Fruit fly (Drosophila melanogaster) whole organism, embryonic: ENCODE data around the gene Hel25E.

ENCODE experiments used
- Adf1 ChIP-seq: fragments of 200-800 bp; sonication (Bioruptor generic); IDR thresholded peaks from 2 replicates; pipeline ENCODE4 v1.3.6; 2022; ENCODE audit warnings: missing biosample characterization, missing genetic modification characterization
- CG11504 ChIP-seq: fragments of 200-800 bp; sonication (Bioruptor generic); optimal IDR thresholded peaks from 3 replicates; lab custom pipeline; 2019; ENCODE audit warnings: missing biosample characterization, mild to moderate bottlenecking, missing genetic modification characterization, moderate library complexity
- CG12104 ChIP-seq: fragments of 200-800 bp; sonication (Bioruptor generic); optimal IDR thresholded peaks from 3 replicates; lab custom pipeline; 2016; ENCODE audit warnings: missing biosample characterization, missing genetic modification characterization
- CG1233 ChIP-seq: fragments of 200-800 bp; sonication (Bioruptor generic); optimal IDR thresholded peaks from 4 replicates; lab custom pipeline; 2018; ENCODE audit warnings: missing biosample characterization, mild to moderate bottlenecking, missing genetic modification characterization
- CG17361 ChIP-seq: fragments of 200-800 bp; sonication (Bioruptor generic); IDR thresholded peaks from 3 replicates; pipeline ENCODE4 v1.3.6; 2022; ENCODE audit warnings: missing biosample characterization, missing genetic modification characterization
- CG18262 ChIP-seq: fragments of 200-800 bp; optimal IDR thresholded peaks from 3 replicates; lab custom pipeline; 2019; ENCODE audit warnings: missing biosample characterization, mild to moderate bottlenecking, missing genetic modification characterization, moderate library complexity
- CG2712 ChIP-seq: fragments of 200-800 bp; optimal IDR thresholded peaks from 3 replicates; lab custom pipeline; 2019; ENCODE audit warnings: missing biosample characterization, mild to moderate bottlenecking, missing genetic modification characterization, moderate library complexity
- CG31441 ChIP-seq: fragments of 200-800 bp; sonication (Bioruptor generic); IDR thresholded peaks from 2 replicates; pipeline ENCODE4 v1.3.6; 2022; ENCODE audit warnings: missing biosample characterization, missing genetic modification characterization
- CG4424 ChIP-seq: fragments of 200-800 bp; sonication (Bioruptor generic); optimal IDR thresholded peaks from 3 replicates; lab custom pipeline; 2016; ENCODE audit warnings: missing biosample characterization, missing genetic modification characterization
- CG7372 ChIP-seq: fragments of 200-800 bp; sonication (Bioruptor generic); IDR thresholded peaks from 2 replicates; pipeline ENCODE4 v1.3.6; 2022; ENCODE audit warnings: missing biosample characterization, missing genetic modification characterization
- Camta ChIP-seq: fragments of 200-800 bp; sonication (Bioruptor generic); optimal IDR thresholded peaks from 2 replicates; lab custom pipeline; 2016; ENCODE audit warnings: missing biosample characterization, missing genetic modification characterization
- CoRest ChIP-seq: fragments of 200-800 bp; sonication (Bioruptor generic); optimal IDR thresholded peaks from 3 replicates; lab custom pipeline; 2018; ENCODE audit warnings: missing biosample characterization, mild to moderate bottlenecking, missing genetic modification characterization, moderate library complexity
- Drgx ChIP-seq: fragments of 200-800 bp; sonication (Bioruptor generic); IDR thresholded peaks from 2 replicates; pipeline ENCODE4 v1.3.6; 2022; ENCODE audit warnings: missing biosample characterization, missing genetic modification characterization
- Ets65A ChIP-seq: fragments of 200-800 bp; sonication (Bioruptor generic); peaks from one replicate; lab custom pipeline; 2016; ENCODE audit warnings: missing biosample characterization, missing genetic modification characterization
- MBD-R2 ChIP-seq: fragments of 200-800 bp; sonication (Bioruptor generic); IDR thresholded peaks from 2 replicates; pipeline ENCODE4 v1.3.6; 2022; ENCODE audit warnings: missing biosample characterization, missing genetic modification characterization
- Meics ChIP-seq: fragments of 200-800 bp; sonication (Bioruptor generic); optimal IDR thresholded peaks from 2 replicates; lab custom pipeline; 2017; ENCODE audit warnings: missing biosample characterization, mild to moderate bottlenecking, missing genetic modification characterization
- Oli ChIP-seq: fragments of 200-800 bp; sonication (Bioruptor generic); optimal IDR thresholded peaks from 2 replicates; lab custom pipeline; 2018; ENCODE audit warnings: missing biosample characterization, mild to moderate bottlenecking, missing genetic modification characterization, moderate library complexity
- PHDP ChIP-seq: fragments of 200-800 bp; sonication (Bioruptor generic); optimal IDR thresholded peaks from 3 replicates; lab custom pipeline; 2018; ENCODE audit warnings: missing biosample characterization, mild to moderate bottlenecking, missing genetic modification characterization, moderate library complexity
- Ptx1 ChIP-seq: fragments of 200-800 bp; sonication (Bioruptor generic); IDR thresholded peaks from 2 replicates; pipeline ENCODE4 v1.3.6; 2022; ENCODE audit warnings: missing biosample characterization, missing genetic modification characterization
- Sox102F ChIP-seq: fragments of 200-800 bp; sonication (Bioruptor generic); optimal IDR thresholded peaks from 2 replicates; lab custom pipeline; 2018; ENCODE audit warnings: missing biosample characterization, mild to moderate bottlenecking, missing genetic modification characterization, moderate library complexity
- Ssrp ChIP-seq: fragments of 200-800 bp; sonication (Bioruptor generic); optimal IDR thresholded peaks from 2 replicates; lab custom pipeline; 2018; ENCODE audit warnings: missing biosample characterization, mild to moderate bottlenecking, missing genetic modification characterization, moderate library complexity
- Xrp1 ChIP-seq: fragments of 200-800 bp; sonication (Bioruptor generic); IDR thresholded peaks from 2 replicates; pipeline ENCODE4 v1.3.6; 2022; ENCODE audit warnings: missing biosample characterization, missing genetic modification characterization
- amos ChIP-seq: fragments of 200-800 bp; sonication (Bioruptor generic); IDR thresholded peaks from 2 replicates; pipeline ENCODE4 v1.3.6; 2022; ENCODE audit warnings: missing biosample characterization, missing genetic modification characterization; ENCODE audit not compliant: partially characterized antibody
- ara ChIP-seq: fragments of 200-800 bp; sonication (Bioruptor generic); IDR thresholded peaks from 2 replicates; pipeline ENCODE4 v1.3.6; 2022; ENCODE audit warnings: missing biosample characterization, missing genetic modification characterization
- bsh ChIP-seq, 2 experiments: fragments of 200-800 bp; sonication (Bioruptor generic); optimal IDR thresholded peaks; 2 replicates each; lab custom pipeline; 2017 to 2018; ENCODE audit warnings: mild to moderate bottlenecking in 2 of 2, missing biosample characterization in 2 of 2, missing genetic modification characterization in 2 of 2, moderate library complexity in 1 of 2
- chm ChIP-seq: fragments of 200-800 bp; sonication (Bioruptor generic); IDR thresholded peaks from 2 replicates; pipeline ENCODE4 v1.3.6; 2022; ENCODE audit warnings: missing biosample characterization, missing genetic modification characterization
- dmrt11E ChIP-seq: fragments of 200-800 bp; sonication (Bioruptor generic); optimal IDR thresholded peaks from 3 replicates; lab custom pipeline; 2018; ENCODE audit warnings: missing biosample characterization, mild to moderate bottlenecking, missing genetic modification characterization, moderate library complexity
- dmrt99B ChIP-seq: fragments of 200-800 bp; sonication (Bioruptor generic); optimal IDR thresholded peaks from 2 replicates; lab custom pipeline; 2018; ENCODE audit warnings: missing biosample characterization, mild to moderate bottlenecking, missing genetic modification characterization, moderate library complexity
- eve ChIP-seq, 2 experiments: fragments of >200 bp; optimal IDR thresholded peaks; 2 replicates each; lab custom pipeline; 2017; ENCODE audit warnings: missing biosample characterization in 2 of 2, missing genetic modification characterization in 2 of 2
- gro ChIP-seq: fragments of 200-800 bp; sonication (Bioruptor generic); optimal IDR thresholded peaks from 2 replicates; lab custom pipeline; 2016; ENCODE audit warnings: missing biosample characterization, missing genetic modification characterization
- gsb-n ChIP-seq: fragments of 200-800 bp; sonication (Bioruptor generic); optimal IDR thresholded peaks from 3 replicates; lab custom pipeline; 2018; ENCODE audit warnings: missing biosample characterization, mild to moderate bottlenecking, missing genetic modification characterization
- nmo ChIP-seq: fragments of 200-800 bp; sonication (Bioruptor generic); optimal IDR thresholded peaks from 2 replicates; lab custom pipeline; 2018; ENCODE audit warnings: missing biosample characterization, mild to moderate bottlenecking, missing genetic modification characterization, moderate library complexity
- nom ChIP-seq: fragments of 200-800 bp; sonication (Bioruptor generic); optimal IDR thresholded peaks from 2 replicates; lab custom pipeline; 2017; ENCODE audit warnings: missing biosample characterization, missing genetic modification characterization, mild to moderate bottlenecking, moderate library complexity, missing genetic modification reagents
- odd ChIP-seq: fragments of 200-800 bp; sonication (Bioruptor generic); optimal IDR thresholded peaks from 2 replicates; lab custom pipeline; 2017; ENCODE audit warnings: missing biosample characterization, mild to moderate bottlenecking, missing genetic modification characterization
- phol ChIP-seq: fragments of 200-800 bp; sonication (Bioruptor generic); optimal IDR thresholded peaks from 3 replicates; lab custom pipeline; 2018; ENCODE audit warnings: missing biosample characterization, mild to moderate bottlenecking, missing genetic modification characterization, moderate library complexity
- prd ChIP-seq, 3 experiments: fragments of >200 bp in 2 of 3; fragments of 200-800 bp in 1 of 3; sonication (Bioruptor generic) in 1 of 3; optimal IDR thresholded peaks in 2 of 3; IDR thresholded peaks in 1 of 3; 2 replicates in 2 of 3; 3 replicates in 1 of 3; pipeline versions ENCODE4 v1.3.6 to Lab custom; 2017 to 2022; ENCODE audit warnings: missing biosample characterization in 1 of 3, missing genetic modification characterization in 1 of 3
- sens ChIP-seq: fragments of 200-800 bp; sonication (Bioruptor generic); peaks from one replicate; lab custom pipeline; 2016; ENCODE audit warnings: missing biosample characterization, missing genetic modification characterization
- sna ChIP-seq: fragments of 200-800 bp; sonication (Bioruptor generic); IDR thresholded peaks from 2 replicates; pipeline ENCODE4 v1.3.6; 2022; ENCODE audit warnings: missing biosample characterization, missing genetic modification characterization; ENCODE audit not compliant: partially characterized antibody
- sob ChIP-seq: fragments of 200-800 bp; sonication (Bioruptor generic); IDR thresholded peaks from 2 replicates; pipeline ENCODE4 v1.3.6; 2022; ENCODE audit warnings: missing biosample characterization, missing genetic modification characterization
- wor ChIP-seq: fragments of 200-800 bp; sonication (Bioruptor generic); IDR thresholded peaks from 2 replicates; pipeline ENCODE4 v1.3.6; 2022; ENCODE audit warnings: missing biosample characterization, missing genetic modification characterization
- zfh1 ChIP-seq: fragments of 200-800 bp; sonication (Bioruptor generic); IDR thresholded peaks from 3 replicates; pipeline ENCODE4 v1.3.6; 2022; ENCODE audit warnings: missing biosample characterization, missing genetic modification characterization

The Hel25E gene

DNA sequence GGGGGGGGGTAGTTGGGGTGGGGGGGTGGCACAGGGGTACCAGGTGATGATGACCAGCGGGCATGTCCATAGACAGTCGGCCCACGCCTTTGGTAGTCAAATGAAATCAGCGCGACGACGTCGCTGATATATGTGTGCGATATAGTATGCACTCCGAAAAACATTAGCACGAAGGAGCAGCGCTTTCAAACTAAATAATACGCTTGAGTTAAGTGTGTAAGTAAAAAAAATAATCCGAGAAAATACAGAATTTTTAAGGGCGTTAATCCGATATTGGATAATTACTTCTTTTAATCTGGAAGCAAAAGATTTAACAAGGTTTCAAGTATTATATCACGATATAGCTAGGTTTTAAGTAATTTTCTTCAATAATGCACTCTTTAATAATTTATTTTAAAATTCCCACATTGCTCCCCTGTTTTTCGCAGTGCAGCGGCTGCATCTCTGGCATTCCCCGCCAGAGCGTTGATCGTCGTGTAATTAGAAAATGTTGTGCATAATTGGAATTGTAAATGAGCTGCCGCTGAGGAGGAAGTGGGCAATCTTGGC is 47.2 kb downstream of the Hel25E start:
- TF ChIP-seq CG4424 (GFP tag; lab: Kevin White, UChicago) (peak; percentile 14), eve (GFP tag; optimal IDR thresholded peaks at IDR 0.05; lab: Kevin White, UChicago) (no peak), sna (GFP tag; lab: Robert Waterston, UW) (no peak), CG12104 (no peak), CG17361 (0 out of 3 replicates have a peak, but pooled peaks have one; percentile 19), phol (tag; lab: Kevin White, UChicago) (peak; percentile 32), Oli (tag; lab: Kevin White, UChicago) (peak; percentile 7), CG18262 (tag; lab: Kevin White, UChicago) (peak; percentile 21), Xrp1 (0 out of 2 replicates have a peak, but pooled peaks have one; percentile 31), Ssrp (tag; lab: Kevin White, UChicago) (peak; percentile 7), Ptx1 (0 out of 2 replicates have a peak, but pooled peaks have one; percentile 17), ara (GFP tag; lab: Robert Waterston, UW) (0 out of 2 replicates have a peak, but pooled peaks have one; percentile 18), Ets65A (GFP tag; lab: Kevin White, UChicago) (peak; percentile 88), sob (no peak), dmrt11E (tag; lab: Kevin White, UChicago) (peak; percentile 2), Meics (no peak), Sox102F (GFP tag; lab: Kevin White, UChicago) (peak; percentile 28), zfh1 (GFP tag; lab: Robert Waterston, UW) (0 out of 3 replicates have a peak, but pooled peaks have one; percentile 6), CG2712 (peak; percentile 32), odd (GFP tag; lab: Kevin White, UChicago) (no peak), Adf1 (no peak), CoRest (tag; lab: Kevin White, UChicago) (peak; percentile 4), gro (GFP tag; lab: Kevin White, UChicago) (no peak), Drgx (GFP tag; lab: Robert Waterston, UW) (peak; percentile 56), sens (GFP tag; lab: Kevin White, UChicago) (peak; percentile 51), wor (GFP tag; lab: Robert Waterston, UW) (no peak), dmrt99B (tag; lab: Kevin White, UChicago) (peak; percentile 22), prd (optimal IDR thresholded peaks at IDR 0.05; lab: Kevin White, UChicago) (no peak), prd (GFP tag; IDR thresholded peaks at IDR 0.05; lab: Robert Waterston, UW) (peak; percentile 21; the same call in 1 of the 3 replicates), CG31441 (GFP tag; lab: Robert Waterston, UW) (peak; percentile 34; the same call in 1 of the 2 replicates), nmo (peak; percentile 10), bsh (GFP tag; optimal IDR thresholded peaks at IDR 0.05; lab: Kevin White, UChicago) (peak; percentile 17 to 24), CG11504 (tag; lab: Kevin White, UChicago) (peak; percentile 49)

DNA sequence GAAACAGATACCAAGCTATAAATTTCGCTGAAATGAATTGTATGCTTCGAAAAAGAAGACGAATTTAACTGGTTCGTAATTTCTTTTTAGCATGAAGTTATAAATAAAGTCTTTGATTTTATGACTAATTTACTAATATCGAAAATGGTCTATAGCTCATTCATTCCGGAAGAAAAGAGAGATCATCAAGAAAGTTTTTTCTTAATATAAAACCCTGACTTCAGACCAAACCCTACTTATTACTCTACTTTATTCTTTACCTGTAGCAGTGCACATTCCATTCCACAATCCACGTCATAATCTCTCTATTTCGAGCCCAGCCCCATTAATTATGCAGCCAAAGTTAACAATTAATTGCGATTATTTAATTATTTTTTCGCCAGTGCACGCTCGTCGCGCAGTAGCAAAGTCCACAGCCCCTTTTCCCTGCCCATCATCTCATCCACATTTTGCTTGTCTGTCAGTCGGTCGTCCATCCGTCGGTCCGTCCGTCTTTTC is 48.2 kb downstream of the Hel25E start:
- TF ChIP-seq chm (no peak), Ets65A (GFP tag; lab: Kevin White, UChicago) (peak; percentile 70), gsb-n (tag; lab: Kevin White, UChicago) (no peak), amos (GFP tag; lab: Robert Waterston, UW) (no peak), Camta (GFP tag; lab: Kevin White, UChicago) (no peak), MBD-R2 (GFP tag; lab: Robert Waterston, UW) (no peak), bsh (GFP tag; optimal IDR thresholded peaks at IDR 0.05; lab: Kevin White, UChicago) (peak in 1 of 2 experiments; percentile 43), CG1233 (no peak), CG7372 (GFP tag; lab: Robert Waterston, UW) (no peak), nom (GFP tag; lab: Kevin White, UChicago) (peak; percentile 72), PHDP (no peak)
